Worm (Caenorhabditis elegans) whole organism, early embryonic: ENCODE data around the gene egl-19.
"Not testable (repeated sequence)": the region's sequence is repeated elsewhere in the genome, so short reads cannot be mapped to it uniquely, and the experiment has no call there.

Source experiments
- B0310.2 ChIP-seq: sonication (generic microtip); optimal IDR thresholded peaks from 2 replicates; lab custom pipeline; 2016; ENCODE audit warnings: mild to moderate bottlenecking, missing genetic modification characterization, missing compliant biosample characterization
- F13C5.2 ChIP-seq: sonication (generic microtip); optimal IDR thresholded peaks from 2 replicates; lab custom pipeline; 2017; ENCODE audit warnings: mild to moderate bottlenecking, missing genetic modification characterization, inconsistent platforms, missing compliant biosample characterization
- aly-1 ChIP-seq: sonication (generic microtip); optimal IDR thresholded peaks from 2 replicates; lab custom pipeline; 2016; ENCODE audit warnings: missing genetic modification characterization, missing compliant biosample characterization
- ama-1 ChIP-seq: fragments of 150-350 bp; optimal IDR thresholded peaks from 2 replicates; lab custom pipeline; 2014
- ceh-13 ChIP-seq: fragments of 200-800 bp; sonication (Bioruptor generic); optimal IDR thresholded peaks from 2 replicates; lab custom pipeline; 2018; ENCODE audit warnings: mild to moderate bottlenecking, missing genetic modification characterization, missing compliant biosample characterization
- ceh-36 ChIP-seq: sonication (generic microtip); optimal IDR thresholded peaks from 2 replicates; lab custom pipeline; 2016; ENCODE audit warnings: missing genetic modification characterization, inconsistent platforms, missing compliant biosample characterization
- ets-7 ChIP-seq: sonication (generic microtip); optimal IDR thresholded peaks from 2 replicates; lab custom pipeline; 2016; ENCODE audit warnings: missing genotype, missing genetic modification characterization, missing compliant biosample characterization
- flt-1 ChIP-seq: fragments of 200-800 bp; sonication (Bioruptor generic); IDR thresholded peaks from 2 replicates; pipeline ENCODE4 v1.3.6; 2022; ENCODE audit warnings: missing genetic modification characterization, missing compliant biosample characterization
- hmbx-1 ChIP-seq: sonication (generic microtip); optimal IDR thresholded peaks from 2 replicates; lab custom pipeline; 2016; ENCODE audit warnings: mild to moderate bottlenecking, missing genetic modification characterization, missing compliant biosample characterization
- hmg-4 ChIP-seq: fragments of 200-800 bp; sonication (Bioruptor generic); optimal IDR thresholded peaks from 2 replicates; lab custom pipeline; 2018; ENCODE audit warnings: mild to moderate bottlenecking, missing genetic modification characterization, missing compliant biosample characterization
- hnd-1 ChIP-seq: sonication (generic microtip); optimal IDR thresholded peaks from 2 replicates; lab custom pipeline; 2016; ENCODE audit warnings: missing genetic modification characterization, missing compliant biosample characterization
- pes-1 ChIP-seq: fragments of 200-800 bp; sonication (Bioruptor generic); IDR thresholded peaks from 2 replicates; pipeline ENCODE4 v1.3.6; 2022; ENCODE audit warnings: missing genetic modification reagents, missing genetic modification characterization, missing compliant biosample characterization
- scrt-1 ChIP-seq: fragments of 200-800 bp; sonication (Bioruptor generic); IDR thresholded peaks from 2 replicates; pipeline ENCODE4 v1.3.6; 2022; ENCODE audit warnings: missing genetic modification characterization, missing compliant biosample characterization
- sea-1 ChIP-seq: fragments of 200-800 bp; sonication (Bioruptor generic); conservative IDR thresholded peaks from 2 replicates; pipeline ENCODE4 v1.3.6; 2022; ENCODE audit warnings: missing genetic modification characterization, missing compliant biosample characterization
- tbx-11 ChIP-seq: fragments of 200-800 bp; sonication (Bioruptor generic); IDR thresholded peaks from 2 replicates; pipeline ENCODE4 v1.3.6; 2022; ENCODE audit warnings: missing genetic modification characterization, missing compliant biosample characterization
- tbx-37 ChIP-seq: fragments of 200-800 bp; sonication (Bioruptor generic); conservative IDR thresholded peaks from 2 replicates; pipeline ENCODE4 v1.3.6; 2022; ENCODE audit warnings: missing genetic modification reagents, missing genetic modification characterization, missing compliant biosample characterization
- tra-4 ChIP-seq: sonication (generic microtip); optimal IDR thresholded peaks from 2 replicates; lab custom pipeline; 2017; ENCODE audit warnings: missing genetic modification characterization, missing compliant biosample characterization

Gene egl-19

DNA sequence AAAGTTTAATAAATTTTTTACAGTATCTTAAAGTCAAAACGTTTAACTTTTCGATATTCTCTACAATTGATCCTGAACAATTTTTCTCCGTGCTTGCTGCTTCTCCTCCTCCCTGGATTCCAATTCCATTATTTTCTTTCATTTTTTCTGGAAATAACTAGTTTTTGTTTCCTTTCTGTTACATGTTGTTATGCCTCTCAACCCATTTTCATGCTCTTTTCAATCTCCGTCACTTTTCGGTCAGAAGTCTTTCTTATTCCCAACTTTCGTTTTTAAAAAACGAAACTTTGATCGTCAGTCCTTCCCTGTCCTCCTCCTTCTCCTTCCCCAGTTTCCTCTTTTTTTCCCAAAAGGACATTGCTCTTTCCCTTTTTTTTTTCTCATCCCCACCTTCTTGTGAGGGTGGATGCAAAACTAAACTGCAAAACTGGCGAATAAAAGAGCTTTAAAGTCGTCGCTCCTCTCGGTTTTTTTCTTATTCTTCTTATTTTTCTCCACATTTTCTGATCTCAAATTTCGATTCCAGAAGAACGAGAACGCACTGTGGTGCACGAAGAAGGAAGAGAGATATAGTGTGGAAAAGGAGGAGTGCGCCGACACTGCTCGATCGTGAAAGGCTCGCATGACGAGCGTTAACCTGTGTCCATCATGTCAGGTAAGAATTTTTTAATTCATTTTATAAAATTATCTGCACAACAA, at the start of gene egl-19, which contains the start of gene C48A7.16:
Gene egl-19 (plus strand): TSS at position 649 of the 699 bp plus-strand sequence.
Gene C48A7.16 (plus strand): TSS at position 544 of the 699 bp plus-strand sequence.
- TF ChIP-seq ama-1 (no peak), ceh-13 (GFP tag; lab: Kevin White, UChicago) (no peak), scrt-1 (GFP tag; lab: Robert Waterston, UW) (no peak), hnd-1 (tag; lab: Kevin White, UChicago) (no peak), flt-1 (GFP tag; lab: Robert Waterston, UW) (no peak), B0310.2 (tag; lab: Kevin White, UChicago) (no peak), tra-4 (no peak), hmg-4 (GFP tag; lab: Kevin White, UChicago) (no peak), tbx-11 (GFP tag; lab: Robert Waterston, UW) (no peak), pes-1 (GFP tag; lab: Robert Waterston, UW) (no peak), tbx-37 (GFP tag; lab: Robert Waterston, UW) (no peak), ceh-36 (no peak), F13C5.2 (no peak), sea-1 (no peak), aly-1 (tag; lab: Kevin White, UChicago) (no peak), hmbx-1 (tag; lab: Kevin White, UChicago) (no peak), ets-7 (tag; lab: Kevin White, UChicago) (no peak)

DNA sequence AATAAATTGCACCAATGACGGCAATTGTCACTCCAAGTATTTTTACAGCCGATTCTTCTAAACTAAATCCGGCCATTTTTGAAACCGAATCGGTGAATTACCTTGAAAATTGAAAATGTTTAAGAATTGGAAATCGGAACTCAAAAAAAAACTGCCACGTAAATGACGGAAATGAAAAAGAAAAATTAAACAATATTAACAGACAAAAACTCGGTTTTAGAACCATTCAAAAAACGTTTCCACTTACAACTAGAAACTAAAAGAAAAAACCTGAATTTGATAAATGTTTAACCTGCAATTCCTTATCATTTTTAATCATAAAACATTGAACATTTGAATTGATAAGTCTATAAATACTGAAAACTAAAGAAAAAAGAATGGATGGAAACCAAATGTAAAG, 40.4 kb upstream of the egl-19 start, which contains the start of gene Y40C5A.4:
Gene Y40C5A.4 (minus strand): TSS at position 101 of the 400 bp plus-strand sequence.
- not testable (repeated sequence) for TF ChIP-seq scrt-1 (GFP tag; lab: Robert Waterston, UW); B0310.2 (tag; lab: Kevin White, UChicago); ets-7 (tag; lab: Kevin White, UChicago)

DNA sequence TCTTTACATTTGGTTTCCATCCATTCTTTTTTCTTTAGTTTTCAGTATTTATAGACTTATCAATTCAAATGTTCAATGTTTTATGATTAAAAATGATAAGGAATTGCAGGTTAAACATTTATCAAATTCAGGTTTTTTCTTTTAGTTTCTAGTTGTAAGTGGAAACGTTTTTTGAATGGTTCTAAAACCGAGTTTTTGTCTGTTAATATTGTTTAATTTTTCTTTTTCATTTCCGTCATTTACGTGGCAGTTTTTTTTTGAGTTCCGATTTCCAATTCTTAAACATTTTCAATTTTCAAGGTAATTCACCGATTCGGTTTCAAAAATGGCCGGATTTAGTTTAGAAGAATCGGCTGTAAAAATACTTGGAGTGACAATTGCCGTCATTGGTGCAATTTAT, 30.5 kb upstream of the egl-19 start, which contains the start of gene T12B3.3:
Gene T12B3.3 (plus strand): TSS at position 301 of the 400 bp plus-strand sequence.
- not testable (repeated sequence) for TF ChIP-seq sea-1; tbx-37 (GFP tag; lab: Robert Waterston, UW); F13C5.2

DNA sequence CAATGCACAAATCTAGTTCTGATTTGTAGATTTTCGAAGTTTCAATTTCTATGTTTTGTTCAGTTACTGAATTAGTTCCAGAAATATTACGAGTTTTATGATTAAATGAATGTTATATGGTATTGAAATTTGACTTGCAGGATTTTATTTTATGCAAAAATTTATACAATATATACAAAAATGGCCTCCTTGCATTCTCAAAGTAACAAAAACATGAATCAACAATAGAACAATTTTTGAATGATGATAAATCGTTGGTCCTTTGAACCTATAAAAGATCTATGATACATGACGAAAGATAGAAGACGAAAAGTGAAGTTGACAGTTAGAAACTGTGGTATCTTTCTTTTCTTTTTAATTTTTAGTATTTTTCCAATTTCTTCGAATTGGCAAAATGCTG, 28.9 kb upstream of the egl-19 start, which contains the start of gene T12B3.2:
Gene T12B3.2 (plus strand): TSS at position 301 of the 400 bp plus-strand sequence.
- TF ChIP-seq ets-7 (tag; lab: Kevin White, UChicago) (no peak), sea-1 (no peak), hmbx-1 (tag; lab: Kevin White, UChicago) (no peak), hnd-1 (tag; lab: Kevin White, UChicago) (no peak)

DNA sequence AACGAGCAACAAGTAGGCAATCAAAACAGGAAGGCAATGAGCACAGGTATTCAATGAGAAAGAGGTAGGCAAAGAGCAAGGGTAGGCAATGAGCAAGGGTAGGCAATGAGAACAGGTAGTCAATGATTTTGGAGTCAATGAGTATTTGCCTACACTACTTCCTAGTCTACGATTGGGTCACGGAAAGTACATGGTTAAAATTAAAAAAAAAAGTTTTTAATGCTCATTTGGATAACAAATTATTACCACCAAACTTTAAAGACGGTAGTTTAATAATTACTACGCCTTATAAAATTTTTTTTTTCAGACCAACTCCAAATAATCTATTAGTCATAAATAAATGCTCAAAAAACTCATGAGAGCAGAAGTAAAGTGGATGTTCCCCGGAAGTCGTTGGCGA, 23.6 kb upstream of the egl-19 start, which contains the start of gene ptp-8:
Gene ptp-8 (plus strand): TSS at position 301 of the 400 bp plus-strand sequence.
- no peak for TF ChIP-seq sea-1
- no peak for TF ChIP-seq flt-1 (GFP tag; lab: Robert Waterston, UW)
- TF ChIP-seq hmbx-1 (tag; lab: Kevin White, UChicago), result no peak
- TF ChIP-seq pes-1 (GFP tag; lab: Robert Waterston, UW), result no peak
- TF ChIP-seq scrt-1 (GFP tag; lab: Robert Waterston, UW), result no peak
- TF ChIP-seq ama-1, result no peak
- TF ChIP-seq B0310.2 (tag; lab: Kevin White, UChicago), result no peak
- TF ChIP-seq hnd-1 (tag; lab: Kevin White, UChicago), result no peak
- no peak for TF ChIP-seq hmg-4 (GFP tag; lab: Kevin White, UChicago)
- no peak for TF ChIP-seq tbx-11 (GFP tag; lab: Robert Waterston, UW)
- no peak for TF ChIP-seq ceh-13 (GFP tag; lab: Kevin White, UChicago)
- TF ChIP-seq aly-1 (tag; lab: Kevin White, UChicago), result no peak
- TF ChIP-seq tbx-37 (GFP tag; lab: Robert Waterston, UW), result no peak
- TF ChIP-seq tra-4, result no peak
- no peak for TF ChIP-seq ets-7 (tag; lab: Kevin White, UChicago)
- TF ChIP-seq ceh-36, result no peak

DNA sequence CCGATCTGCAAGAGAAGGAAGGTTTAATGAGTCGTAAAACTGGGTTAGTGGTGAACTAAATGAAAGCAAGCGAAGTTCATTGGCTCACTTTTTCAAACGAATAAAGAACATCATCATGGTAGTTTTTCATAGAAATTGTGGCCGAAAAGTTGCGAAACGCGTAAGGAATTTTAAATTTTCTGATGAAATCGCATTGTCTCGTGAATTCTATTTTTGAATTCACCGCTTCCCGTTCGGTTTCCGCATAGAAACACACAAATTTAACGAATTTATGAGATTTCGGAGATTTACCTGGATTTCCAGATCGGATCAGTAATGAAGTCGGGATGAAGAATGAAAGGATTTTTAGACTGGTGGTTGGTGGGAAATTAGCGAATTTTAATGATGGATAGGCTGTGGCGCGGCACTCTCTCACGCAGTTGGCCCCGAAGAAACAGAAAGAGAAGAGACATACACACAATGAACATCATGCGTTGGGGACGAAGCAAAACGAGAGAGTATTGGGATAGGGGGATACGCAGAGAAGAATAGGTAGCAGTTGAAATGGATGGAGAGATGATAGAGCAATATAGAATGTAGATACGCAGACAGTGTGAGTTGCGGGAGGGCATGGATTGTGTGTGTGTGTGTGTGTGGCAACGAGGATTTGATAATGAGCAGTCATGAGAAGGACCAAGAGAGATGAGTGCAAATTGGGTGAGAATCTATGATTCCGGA, 18.4 kb upstream of the egl-19 start:
- TF ChIP-seq F13C5.2 (peak; percentile 46), ama-1 (no peak)

DNA sequence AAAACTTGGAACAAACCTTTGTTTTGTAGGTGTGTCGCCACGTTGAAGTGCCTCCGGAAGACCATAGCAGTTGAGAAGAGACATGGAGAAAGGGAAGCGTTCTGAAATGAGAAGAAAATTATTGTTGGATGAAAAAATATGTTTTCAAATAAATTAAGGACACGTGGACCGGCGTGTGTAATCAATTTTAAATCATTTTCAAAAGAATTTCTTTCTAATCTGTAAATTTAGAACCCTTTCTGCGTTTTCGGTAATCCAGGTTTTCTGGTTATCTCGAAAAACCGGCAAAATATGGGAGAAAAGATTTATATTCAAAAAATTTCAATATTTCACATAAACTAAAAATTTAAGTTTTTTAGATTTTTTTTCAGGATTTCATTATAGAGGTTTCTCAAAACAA, 16.5 kb upstream of the egl-19 start, which contains the start of gene mob-3:
Gene mob-3 (minus strand): TSS at position 101 of the 400 bp plus-strand sequence.
- TF ChIP-seq B0310.2 (tag; lab: Kevin White, UChicago), result no peak
- no peak for TF ChIP-seq ets-7 (tag; lab: Kevin White, UChicago)
- TF ChIP-seq hnd-1 (tag; lab: Kevin White, UChicago), result no peak
- no peak for TF ChIP-seq ceh-13 (GFP tag; lab: Kevin White, UChicago)
- TF ChIP-seq aly-1 (tag; lab: Kevin White, UChicago), result no peak
- TF ChIP-seq sea-1, result no peak
- TF ChIP-seq ama-1, result no peak
- no peak for TF ChIP-seq tbx-11 (GFP tag; lab: Robert Waterston, UW)
- TF ChIP-seq ceh-36, result no peak
- no peak for TF ChIP-seq tra-4

DNA sequence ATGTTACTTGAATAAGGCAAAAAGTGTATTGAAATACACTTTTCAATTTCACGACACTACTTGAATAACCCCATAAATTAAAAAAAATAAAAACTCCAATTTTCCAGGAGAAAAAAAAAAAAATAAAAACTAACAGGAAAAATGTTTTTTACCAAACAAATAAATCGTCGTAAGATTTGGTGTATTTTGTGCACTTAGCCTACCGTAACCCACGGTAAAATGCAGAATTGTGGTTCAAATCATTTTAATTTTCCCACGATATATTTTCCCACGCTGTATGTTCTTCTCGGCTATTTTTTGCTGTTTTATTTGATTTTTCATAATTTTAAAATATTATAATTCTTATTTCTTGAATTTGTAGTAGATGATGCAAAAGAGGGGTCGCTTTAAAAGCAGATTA, 15.7 kb upstream of the egl-19 start:
- TF ChIP-seq ceh-13 (GFP tag; lab: Kevin White, UChicago) (no peak), hmbx-1 (tag; lab: Kevin White, UChicago) (no peak), hmg-4 (GFP tag; lab: Kevin White, UChicago) (no peak), sea-1 (no peak), hnd-1 (tag; lab: Kevin White, UChicago) (no peak), tra-4 (no peak), tbx-37 (GFP tag; lab: Robert Waterston, UW) (no peak)
